Fruit fly (Drosophila melanogaster) whole organism, pupa: Measurements from ENCODE around the gene RhoGAP19D.

Source experiments
- CG10348 ChIP-seq: fragments of 200-800 bp; sonication (Bioruptor generic); IDR thresholded peaks from 2 replicates; pipeline ENCODE4 v1.3.6; 2022; ENCODE audit warnings: missing biosample characterization, missing genetic modification characterization
- CG13204 ChIP-seq: fragments of 200-800 bp; sonication (Bioruptor generic); optimal IDR thresholded peaks from 2 replicates; lab custom pipeline; 2018; ENCODE audit warnings: missing biosample characterization, mild to moderate bottlenecking, missing genetic modification characterization, moderate library complexity
- CG15710 ChIP-seq: fragments of 200-800 bp; sonication (Bioruptor generic); optimal IDR thresholded peaks from 2 replicates; lab custom pipeline; 2018; ENCODE audit warnings: missing biosample characterization, mild to moderate bottlenecking, missing genetic modification characterization, moderate library complexity
- CG32121 ChIP-seq: fragments of 200-800 bp; sonication (Bioruptor generic); IDR thresholded peaks from 2 replicates; pipeline ENCODE4 v1.3.6; 2022; ENCODE audit warnings: missing biosample characterization, missing genetic modification characterization
- CG8159 ChIP-seq: fragments of 200-800 bp; sonication (Bioruptor generic); optimal IDR thresholded peaks from 3 replicates; lab custom pipeline; 2018; ENCODE audit warnings: missing biosample characterization, mild to moderate bottlenecking, missing genetic modification characterization, moderate library complexity
- D1 ChIP-seq: fragments of 200-800 bp; sonication (Bioruptor generic); optimal IDR thresholded peaks from 2 replicates; lab custom pipeline; 2018; ENCODE audit warnings: missing biosample characterization, mild to moderate bottlenecking, missing genetic modification characterization, moderate library complexity
- EcR ChIP-seq: fragments of 200-800 bp; sonication (Bioruptor generic); optimal IDR thresholded peaks from 3 replicates; lab custom pipeline; 2019; ENCODE audit warnings: missing biosample characterization, missing genetic modification characterization, mild to moderate bottlenecking, moderate library complexity, missing genetic modification reagents
- Pif1A ChIP-seq: fragments of 200-800 bp; sonication (Bioruptor generic); optimal IDR thresholded peaks from 3 replicates; lab custom pipeline; 2016; ENCODE audit warnings: missing biosample characterization, missing genetic modification characterization
- Pif1B ChIP-seq: fragments of 200-800 bp; sonication (Bioruptor generic); optimal IDR thresholded peaks from 3 replicates; lab custom pipeline; 2016; ENCODE audit warnings: missing biosample characterization, missing genetic modification characterization
- fd96Ca ChIP-seq: fragments of 200-800 bp; sonication (Bioruptor generic); IDR thresholded peaks from 3 replicates; pipeline ENCODE4 v1.3.6; 2022; ENCODE audit warnings: missing biosample characterization, missing genetic modification characterization
- gl ChIP-seq: fragments of 200-800 bp; sonication (Bioruptor generic); optimal IDR thresholded peaks from 2 replicates; lab custom pipeline; 2018; ENCODE audit warnings: missing biosample characterization, mild to moderate bottlenecking, missing genetic modification characterization
- rn ChIP-seq: fragments of 200-800 bp; sonication (Bioruptor generic); IDR thresholded peaks from 2 replicates; pipeline ENCODE4 v1.3.6; 2022; ENCODE audit warnings: missing biosample characterization, missing genetic modification characterization

DNA sequence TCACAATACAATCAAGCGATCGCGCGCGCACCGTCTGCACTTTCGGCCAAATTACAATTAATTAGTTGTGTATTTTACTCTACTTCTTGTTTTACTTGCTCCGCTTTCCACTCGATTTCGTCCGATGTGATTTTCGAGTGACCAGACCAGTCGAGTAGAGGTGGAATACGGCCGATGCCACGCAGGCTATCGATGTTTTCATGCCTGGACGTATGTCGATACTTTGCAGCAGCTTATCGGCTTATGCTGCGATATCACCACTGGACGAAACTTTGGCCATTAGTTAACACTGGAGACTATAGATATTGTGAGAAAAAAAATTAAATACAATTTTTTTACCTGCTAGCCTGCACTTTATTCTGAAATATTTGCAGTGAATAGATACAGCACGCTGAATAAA is at the start of gene RhoGAP19D:
- TF ChIP-seq D1 (tag; lab: Kevin White, UChicago) (no peak), CG10348 (GFP tag; lab: Robert Waterston, UW) (no peak), Pif1B (GFP tag; lab: Kevin White, UChicago) (no peak), Pif1A (GFP tag; lab: Kevin White, UChicago) (no peak), gl (tag; lab: Kevin White, UChicago) (no peak), CG13204 (no peak), fd96Ca (GFP tag; lab: Robert Waterston, UW) (peak; percentile 60; the same call in 1 of the 3 replicates), CG15710 (tag; lab: Kevin White, UChicago) (no peak), CG32121 (peak; percentile 44), EcR (GFP tag; lab: Kevin White, UChicago) (no peak), rn (GFP tag; lab: Robert Waterston, UW) (no peak), CG8159 (tag; lab: Kevin White, UChicago) (no peak)
